Fruit fly (Drosophila melanogaster): ENCODE measurements around the gene CG10413.

Gene CG10413

DNA sequence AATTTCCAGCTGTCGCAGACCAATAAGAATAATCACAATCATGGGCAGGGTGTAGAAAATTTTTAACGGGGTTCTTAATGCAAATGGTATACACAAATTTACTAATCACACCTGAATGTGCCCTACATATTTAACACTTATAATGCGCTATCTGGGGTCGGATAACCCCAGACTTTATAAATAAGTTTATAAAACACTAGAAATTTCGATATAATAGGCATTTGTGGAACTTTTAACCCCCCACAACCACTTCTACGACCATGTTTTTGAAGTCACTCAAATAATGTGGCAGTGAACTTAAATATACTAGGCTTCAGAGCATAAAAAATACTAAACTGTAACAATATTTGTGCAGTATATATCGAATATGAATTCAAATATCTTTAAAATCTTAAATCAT is at the start of gene CG10413:
CG10413 (minus strand) TSS at position 264 of the 400 bp plus-strand sequence.
- TF ChIP-seq Abd-B (GFP tag; optimal IDR thresholded peaks at IDR 0.05) (no peak), jim (GFP tag; optimal IDR thresholded peaks at IDR 0.05) (peak; percentile 29), foxo (GFP tag; optimal IDR thresholded peaks at IDR 0.05) (peak; percentile 93 to 99), CG32264 (GFP tag; optimal IDR thresholded peaks at IDR 0.05) (peak; percentile 95), CG9705 (GFP tag; optimal IDR thresholded peaks at IDR 0.05) (peak; percentile 98), Dfd (GFP tag; optimal IDR thresholded peaks at IDR 0.05) (no peak), sage (GFP tag; optimal IDR thresholded peaks at IDR 0.05) (peak; percentile 96), rgr (GFP tag; optimal IDR thresholded peaks at IDR 0.05) (peak; percentile 99), Myc (optimal IDR thresholded peaks at IDR 0.05) (no peak), pan (optimal IDR thresholded peaks at IDR 0.05) (no peak), Dif (GFP tag; optimal IDR thresholded peaks at IDR 0.05; ENCODE audit: partially characterized antibody) (no peak), sv (GFP tag; optimal IDR thresholded peaks at IDR 0.05) (peak; percentile 97), dl (GFP tag; optimal IDR thresholded peaks at IDR 0.05; ENCODE audit: insufficient read depth in 1 of 2, partially characterized antibody in 2 of 2) (no peak), HLH106 (tag; optimal IDR thresholded peaks at IDR 0.05) (peak; percentile 99), CrebA (GFP tag; optimal IDR thresholded peaks at IDR 0.05; ENCODE audit: borderline replicate concordance) (no peak), N (GFP tag; optimal IDR thresholded peaks at IDR 0.05) (no peak), ey (GFP tag; optimal IDR thresholded peaks at IDR 0.05) (peak; percentile 99), usp (GFP tag; optimal IDR thresholded peaks at IDR 0.05) (no peak), woc (GFP tag; optimal IDR thresholded peaks at IDR 0.05) (peak; percentile 94), Mio (GFP tag; optimal IDR thresholded peaks at IDR 0.05) (peak; percentile 89), Rel (GFP tag; optimal IDR thresholded peaks at IDR 0.05) (no peak), Rel (tag; optimal IDR thresholded peaks at IDR 0.05) (peak; percentile 91), h (GFP tag; optimal IDR thresholded peaks at IDR 0.05) (peak; percentile 99), tai (GFP tag; optimal IDR thresholded peaks at IDR 0.05) (no peak), Hr78 (GFP tag; optimal IDR thresholded peaks at IDR 0.05) (no peak), Vsx2 (GFP tag; optimal IDR thresholded peaks at IDR 0.05; ENCODE audit: partially characterized antibody) (no peak), dsf (GFP tag; optimal IDR thresholded peaks at IDR 0.05; ENCODE audit: borderline replicate concordance) (peak; percentile 90), Jra (GFP tag; optimal IDR thresholded peaks at IDR 0.05) (peak; percentile 96), Sp1 (GFP tag; optimal IDR thresholded peaks at IDR 0.05) (peak; percentile 98), br (GFP tag; optimal IDR thresholded peaks at IDR 0.05) (peak; percentile 99), psq (GFP tag; optimal IDR thresholded peaks at IDR 0.05) (peak; percentile 96), fru (GFP tag; optimal IDR thresholded peaks at IDR 0.05) (peak; percentile 98), lola (GFP tag; optimal IDR thresholded peaks at IDR 0.05) (no peak), brk (GFP tag; optimal IDR thresholded peaks at IDR 0.05) (peak; percentile 96), Hnf4 (GFP tag; optimal IDR thresholded peaks at IDR 0.05) (peak; percentile 98), Hr83 (GFP tag; optimal IDR thresholded peaks at IDR 0.05; ENCODE audit: poor library complexity, severe bottlenecking) (peak; percentile 88), dmrt93B (GFP tag; optimal IDR thresholded peaks at IDR 0.05) (peak; percentile 97), OdsH (GFP tag; optimal IDR thresholded peaks at IDR 0.05) (peak; percentile 98), GATAd (GFP tag; optimal IDR thresholded peaks at IDR 0.05) (peak; percentile 93)

DNA sequence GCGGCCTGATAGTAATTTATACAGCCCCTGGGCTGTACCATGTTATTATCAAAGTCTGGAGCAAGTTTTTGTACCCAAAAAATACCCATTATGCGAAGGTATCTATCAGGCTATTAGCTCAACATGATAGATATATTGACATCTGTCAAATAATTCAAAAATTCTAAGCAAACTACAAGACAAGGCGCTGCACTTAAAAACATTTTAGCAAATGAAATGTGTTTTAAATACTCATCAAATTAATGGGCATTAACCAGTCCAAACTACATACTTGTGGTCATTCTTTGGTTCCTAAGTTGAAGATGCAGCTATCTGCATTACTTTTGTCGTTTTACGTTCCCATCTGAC is 48.3 kb upstream of the CG10413 start:
- TF ChIP-seq psq (GFP tag; optimal IDR thresholded peaks at IDR 0.05) (peak; percentile 86), CG9705 (GFP tag; optimal IDR thresholded peaks at IDR 0.05) (peak; percentile 17), Mio (GFP tag; optimal IDR thresholded peaks at IDR 0.05) (peak; percentile 26), dmrt93B (GFP tag; optimal IDR thresholded peaks at IDR 0.05) (peak; percentile 80), dsf (GFP tag; optimal IDR thresholded peaks at IDR 0.05; ENCODE audit: borderline replicate concordance) (peak; percentile 38), tai (GFP tag; optimal IDR thresholded peaks at IDR 0.05) (peak; percentile 71), dl (GFP tag; optimal IDR thresholded peaks at IDR 0.05; ENCODE audit: insufficient read depth in 1 of 2, partially characterized antibody in 2 of 2) (no peak), Dif (GFP tag; optimal IDR thresholded peaks at IDR 0.05; ENCODE audit: partially characterized antibody) (no peak), usp (GFP tag; optimal IDR thresholded peaks at IDR 0.05) (no peak), Jra (GFP tag; optimal IDR thresholded peaks at IDR 0.05) (peak; percentile 69), Sp1 (GFP tag; optimal IDR thresholded peaks at IDR 0.05) (peak; percentile 80), pan (optimal IDR thresholded peaks at IDR 0.05) (peak; percentile 58), CG32264 (GFP tag; optimal IDR thresholded peaks at IDR 0.05) (peak; percentile 88), h (GFP tag; optimal IDR thresholded peaks at IDR 0.05) (peak; percentile 97), rgr (GFP tag; optimal IDR thresholded peaks at IDR 0.05) (peak; percentile 95), sage (GFP tag; optimal IDR thresholded peaks at IDR 0.05) (peak; percentile 94), jim (GFP tag; optimal IDR thresholded peaks at IDR 0.05) (no peak), Hr78 (GFP tag; optimal IDR thresholded peaks at IDR 0.05) (no peak), CrebA (GFP tag; optimal IDR thresholded peaks at IDR 0.05; ENCODE audit: borderline replicate concordance) (no peak), GATAd (GFP tag; optimal IDR thresholded peaks at IDR 0.05) (no peak), brk (GFP tag; optimal IDR thresholded peaks at IDR 0.05) (peak; percentile 94), br (GFP tag; optimal IDR thresholded peaks at IDR 0.05) (peak; percentile 89), ey (GFP tag; optimal IDR thresholded peaks at IDR 0.05) (peak; percentile 92), Rel (GFP tag; optimal IDR thresholded peaks at IDR 0.05) (peak; percentile 81), Rel (tag; optimal IDR thresholded peaks at IDR 0.05) (no peak), Vsx2 (GFP tag; optimal IDR thresholded peaks at IDR 0.05; ENCODE audit: partially characterized antibody) (no peak), OdsH (GFP tag; optimal IDR thresholded peaks at IDR 0.05) (peak; percentile 91), N (GFP tag; optimal IDR thresholded peaks at IDR 0.05) (no peak), lola (GFP tag; optimal IDR thresholded peaks at IDR 0.05) (no peak), fru (GFP tag; optimal IDR thresholded peaks at IDR 0.05) (peak; percentile 93), HLH106 (tag; optimal IDR thresholded peaks at IDR 0.05) (peak; percentile 90), Hnf4 (GFP tag; optimal IDR thresholded peaks at IDR 0.05) (peak; percentile 86), sv (GFP tag; optimal IDR thresholded peaks at IDR 0.05) (peak; percentile 41), woc (GFP tag; optimal IDR thresholded peaks at IDR 0.05) (peak; percentile 95), Myc (optimal IDR thresholded peaks at IDR 0.05) (no peak), Abd-B (GFP tag; optimal IDR thresholded peaks at IDR 0.05) (no peak), foxo (GFP tag; optimal IDR thresholded peaks at IDR 0.05) (peak; percentile 55 to 87), Hr83 (GFP tag; optimal IDR thresholded peaks at IDR 0.05; ENCODE audit: poor library complexity, severe bottlenecking) (peak; percentile 44), Dfd (GFP tag; optimal IDR thresholded peaks at IDR 0.05) (no peak)

All from whole organism, wandering third instar larva.